Worm (Caenorhabditis elegans): ENCODE data around the gene T14B4.5.

T14B4.5 gene

ce11 chrII:6705593-6706228 is 11.0 kb upstream of the T14B4.5 start, which contains the start of gene rpy-1 (continued):
- TF ChIP-seq nhr-10 (tag; optimal IDR thresholded peaks at IDR 0.05) (no peak), lsy-2 (tag; optimal IDR thresholded peaks at IDR 0.05) (peak in 1 of 2 experiments; percentile 29), hlh-30 (tag; optimal IDR thresholded peaks at IDR 0.05; ENCODE audit: insufficient read depth) (peak; percentile 20), set-16 (GFP tag; IDR thresholded peaks at IDR 0.05) (no peak), mdt-29 (GFP tag; IDR thresholded peaks at IDR 0.05) (no peak), hif-1 (tag; optimal IDR thresholded peaks at IDR 0.05) (no peak)

ce11 chrII:6706552-6707091 is 10.0 kb upstream of the T14B4.5 start:
- TF ChIP-seq lin-15B (tag; optimal IDR thresholded peaks at IDR 0.05): no peak
- no peak for TF ChIP-seq gei-8 (GFP tag; optimal IDR thresholded peaks at IDR 0.05)
- TF ChIP-seq lim-7 (GFP tag; IDR thresholded peaks at IDR 0.05): no peak
- TF ChIP-seq ceh-32 (tag; optimal IDR thresholded peaks at IDR 0.05; ENCODE audit: poor library complexity): no peak
- TF ChIP-seq unc-130 (GFP tag; optimal IDR thresholded peaks at IDR 0.05): no peak
- peak in 1 of 2 experiments; percentile 67 for TF ChIP-seq unc-62 (GFP tag; optimal IDR thresholded peaks at IDR 0.05 in 1 of 2)
- TF ChIP-seq unc-62 (tag; optimal IDR thresholded peaks at IDR 0.05): no peak
- TF ChIP-seq jun-1 (tag; optimal IDR thresholded peaks at IDR 0.05): no peak
- TF ChIP-seq T20F7.1 (GFP tag; optimal IDR thresholded peaks at IDR 0.05): no peak
- TF ChIP-seq Y75B8A.6 (GFP tag; IDR thresholded peaks at IDR 0.05): no peak
- TF ChIP-seq fkh-10 (GFP tag; optimal IDR thresholded peaks at IDR 0.05): peak; percentile 39
- no peak for TF ChIP-seq dmd-6 (GFP tag; IDR thresholded peaks at IDR 0.05)
- no peak for TF ChIP-seq zip-2 (tag; optimal IDR thresholded peaks at IDR 0.05)
- TF ChIP-seq nhr-25 (tag; optimal IDR thresholded peaks at IDR 0.05; ENCODE audit: borderline replicate concordance, insufficient read depth): no peak
- TF ChIP-seq aly-2 (tag; optimal IDR thresholded peaks at IDR 0.05): no peak
- TF ChIP-seq ctbp-1 (GFP tag; IDR thresholded peaks at IDR 0.05): 0 out of 2 replicates have a peak, but pooled peaks have one; percentile 16

DNA sequence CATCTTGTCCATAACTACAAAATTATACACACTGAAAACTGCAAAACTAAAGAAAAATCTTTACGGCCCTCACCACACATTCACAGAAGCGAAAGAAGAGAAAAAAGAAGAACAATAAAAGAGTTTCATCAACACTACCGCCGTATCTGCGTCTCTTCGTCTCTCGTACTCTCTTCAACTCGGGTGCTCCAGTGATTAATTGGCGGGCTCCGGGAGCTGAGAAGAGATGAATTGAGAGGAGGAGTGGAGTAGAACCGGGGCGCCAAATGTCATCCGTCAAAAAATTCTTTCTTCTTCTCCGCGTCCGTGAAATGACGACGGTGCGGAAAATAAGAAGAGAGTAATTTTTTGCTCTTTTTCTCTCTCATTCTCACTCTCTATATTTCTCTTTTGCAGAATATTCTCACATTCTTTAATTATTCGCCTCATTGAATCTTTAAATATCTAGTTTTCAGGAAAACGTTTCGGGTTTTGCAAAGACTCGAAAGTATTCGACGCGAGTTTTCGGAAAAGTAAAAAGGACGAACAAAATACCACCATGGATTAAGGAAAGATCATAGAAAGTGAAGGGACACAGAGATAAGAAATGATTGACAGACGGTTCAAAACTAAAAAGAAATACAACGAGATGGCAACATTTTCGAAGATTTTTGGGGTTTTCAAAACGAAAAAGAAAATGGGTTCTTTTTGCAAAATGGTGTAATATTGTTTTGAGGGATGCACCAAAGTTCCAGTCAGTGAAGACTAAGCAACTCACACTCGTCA is 9.0 kb upstream of the T14B4.5 start:
- TF ChIP-seq ctbp-1 (GFP tag; IDR thresholded peaks at IDR 0.05) (0 out of 2 replicates have a peak, but pooled peaks have one; percentile 45), rbr-2 (tag; optimal IDR thresholded peaks at IDR 0.05) (peak; percentile 7), egl-43 (GFP tag; IDR thresholded peaks at IDR 0.05) (0 out of 2 replicates have a peak, but pooled peaks have one; percentile 35), ceh-20 (GFP tag; IDR thresholded peaks at IDR 0.05) (peak; percentile 66; the same call in 1 of the 2 replicates), daf-16 (GFP tag; optimal IDR thresholded peaks at IDR 0.05) (peak in 1 of 2 experiments; percentile 58), daf-16 (tag; optimal IDR thresholded peaks at IDR 0.05) (no peak), lsy-2 (tag; optimal IDR thresholded peaks at IDR 0.05) (peak in 1 of 2 experiments; percentile 51), pha-4 (GFP tag; IDR thresholded peaks at IDR 0.05) (no peak), pha-4 (tag; optimal IDR thresholded peaks at IDR 0.05) (no peak), hlh-11 (tag; optimal IDR thresholded peaks at IDR 0.05) (peak; percentile 29), mep-1 (tag; optimal IDR thresholded peaks at IDR 0.05) (peak; percentile 20), ceh-28 (tag; optimal IDR thresholded peaks at IDR 0.05) (no peak), dmd-6 (GFP tag; IDR thresholded peaks at IDR 0.05) (0 out of 2 replicates have a peak, but pooled peaks have one; percentile 18), zfp-2 (tag; optimal IDR thresholded peaks at IDR 0.05) (no peak), hif-1 (tag; optimal IDR thresholded peaks at IDR 0.05) (peak in 1 of 2 experiments; percentile 28), attf-4 (tag; optimal IDR thresholded peaks at IDR 0.05) (no peak)
